Worm (Caenorhabditis elegans): ENCODE data around the gene zip-10.

DNA sequence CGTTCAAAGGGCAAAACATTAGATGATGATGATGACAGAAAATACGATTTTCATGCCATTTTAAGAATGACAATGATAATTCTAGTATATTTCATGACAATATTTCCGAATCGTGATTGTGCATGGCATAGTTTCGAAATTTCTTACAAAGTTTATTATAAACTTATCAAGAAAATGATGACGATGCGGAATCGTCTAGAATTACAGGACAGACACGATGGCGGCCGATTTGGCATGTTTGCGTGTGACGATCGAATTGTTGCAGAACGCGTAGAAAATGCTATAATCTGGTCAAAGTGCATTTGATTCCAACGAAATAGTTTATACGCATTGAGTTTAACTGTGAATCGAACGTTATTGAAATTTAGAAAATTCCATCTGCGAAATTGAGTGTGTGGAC is 1.3 kb downstream of the zip-10 start:
- TF ChIP-seq ama-1 (optimal IDR thresholded peaks at IDR 0.05) = no peak
- no peak for TF ChIP-seq flt-1 (GFP tag; IDR thresholded peaks at IDR 0.05)
- no peak for TF ChIP-seq tra-4 (tag; optimal IDR thresholded peaks at IDR 0.05)
- no peak for TF ChIP-seq hmg-4 (GFP tag; optimal IDR thresholded peaks at IDR 0.05)
